Fruit fly (Drosophila melanogaster): ENCODE results near the gene CG9915.
A peak's percentile ranks its signal among the peaks of the same experiment; 100 is the strongest.

Gene CG9915

DNA sequence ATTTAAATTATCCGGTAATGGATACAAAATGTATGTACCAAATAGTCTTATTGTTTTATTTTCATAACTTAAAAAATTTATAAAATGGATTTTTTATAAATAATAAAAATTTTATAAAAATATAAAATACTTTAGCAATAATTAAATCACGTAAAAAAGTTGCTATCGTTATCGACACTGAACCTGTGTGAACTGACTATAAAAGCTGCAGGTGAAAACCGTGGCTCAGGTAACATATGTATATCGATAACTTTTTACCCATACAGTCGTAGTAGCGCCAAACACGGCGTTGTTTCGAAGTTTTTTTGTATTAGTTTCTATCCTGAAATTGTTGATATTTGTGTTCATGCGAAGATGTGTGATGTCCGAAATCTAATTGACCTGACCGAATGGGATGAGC, 9.3 kb downstream of the CG9915 start, which contains the start of gene CG3679:
Gene CG3679, plus strand, starts transcription at position 235 of the 400 bp plus-strand sequence.
- TF ChIP-seq CG11398 (GFP tag; optimal IDR thresholded peaks at IDR 0.05) (no peak), dm (GFP tag; optimal IDR thresholded peaks at IDR 0.05) (no peak), CG33557 (GFP tag; optimal IDR thresholded peaks at IDR 0.05) (no peak), CG7928 (GFP tag; optimal IDR thresholded peaks at IDR 0.05) (no peak), Fer3 (tag; optimal IDR thresholded peaks at IDR 0.05) (no peak), tna (GFP tag; IDR thresholded peaks at IDR 0.05; ENCODE audit: partially characterized antibody) (peak; percentile 61), Nf-YB (GFP tag; optimal IDR thresholded peaks at IDR 0.05) (no peak), CG11695 (GFP tag; IDR thresholded peaks at IDR 0.05) (no peak), yki (optimal IDR thresholded peaks at IDR 0.05) (no peak), CG8290 (GFP tag; optimal IDR thresholded peaks at IDR 0.05) (no peak), CG8290 (tag; optimal IDR thresholded peaks at IDR 0.05) (no peak), tll (GFP tag; optimal IDR thresholded peaks at IDR 0.05) (no peak), CG6791 (GFP tag; IDR thresholded peaks at IDR 0.05; ENCODE audit: partially characterized antibody) (peak; percentile 82), CG7839 (tag; optimal IDR thresholded peaks at IDR 0.05) (no peak), unc-4 (GFP tag; IDR thresholded peaks at IDR 0.05; ENCODE audit: partially characterized antibody) (peak; percentile 62; the same call in 1 of the 2 replicates), CG14710 (tag; optimal IDR thresholded peaks at IDR 0.05) (peak; percentile 35), bigmax (GFP tag; optimal IDR thresholded peaks at IDR 0.05) (no peak), CG9932 (GFP tag; IDR thresholded peaks at IDR 0.05) (no peak), cad (GFP tag; optimal IDR thresholded peaks at IDR 0.05) (no peak), ewg (GFP tag; optimal IDR thresholded peaks at IDR 0.05) (no peak), CG16813 (GFP tag; IDR thresholded peaks at IDR 0.05; ENCODE audit: partially characterized antibody) (peak; percentile 66), Dref (GFP tag; IDR thresholded peaks at IDR 0.05) (peak; percentile 84), grn (GFP tag; optimal IDR thresholded peaks at IDR 0.05) (no peak), CG3163 (GFP tag; optimal IDR thresholded peaks at IDR 0.05) (no peak), gce (GFP tag; IDR thresholded peaks at IDR 0.05) (no peak), Atf6 (GFP tag; IDR thresholded peaks at IDR 0.05) (no peak), Sox102F (GFP tag; optimal IDR thresholded peaks at IDR 0.05) (no peak), CG2129 (GFP tag; IDR thresholded peaks at IDR 0.05; ENCODE audit: partially characterized antibody) (no peak), Asciz (GFP tag; optimal IDR thresholded peaks at IDR 0.05) (no peak), mirr (GFP tag; optimal IDR thresholded peaks at IDR 0.05) (no peak), Ets97D (GFP tag; optimal IDR thresholded peaks at IDR 0.05) (no peak), ems (GFP tag; optimal IDR thresholded peaks at IDR 0.05) (no peak), Ets65A (GFP tag) (no peak), Sry-δ (GFP tag; optimal IDR thresholded peaks at IDR 0.05) (peak; percentile 25), Jarid2 (GFP tag; optimal IDR thresholded peaks at IDR 0.05) (no peak), HmgD (GFP tag; optimal IDR thresholded peaks at IDR 0.05) (no peak), lov (optimal IDR thresholded peaks at IDR 0.05) (no peak), lov (GFP tag; IDR thresholded peaks at IDR 0.05) (no peak), ap (GFP tag; IDR thresholded peaks at IDR 0.05) (no peak), mld (GFP tag; IDR thresholded peaks at IDR 0.05; ENCODE audit: partially characterized antibody) (peak; percentile 65; the same call in 1 of the 3 replicates), hbn (GFP tag; IDR thresholded peaks at IDR 0.05; ENCODE audit: partially characterized antibody) (peak; percentile 58; the same call in 1 of the 2 replicates), CG11093 (GFP tag; IDR thresholded peaks at IDR 0.05) (no peak), Dll (GFP tag; IDR thresholded peaks at IDR 0.05; ENCODE audit: partially characterized antibody) (peak; percentile 68), gcm (GFP tag; optimal IDR thresholded peaks at IDR 0.05) (no peak), corto (GFP tag; optimal IDR thresholded peaks at IDR 0.05) (no peak), Mes4 (GFP tag; optimal IDR thresholded peaks at IDR 0.05) (no peak), CG7987 (GFP tag; optimal IDR thresholded peaks at IDR 0.05) (no peak), toy (GFP tag; IDR thresholded peaks at IDR 0.05) (no peak), pfk (GFP tag; optimal IDR thresholded peaks at IDR 0.05) (peak; percentile 21), CG12744 (GFP tag; optimal IDR thresholded peaks at IDR 0.05) (no peak), sens-2 (GFP tag; IDR thresholded peaks at IDR 0.05) (no peak), cg (GFP tag; optimal IDR thresholded peaks at IDR 0.05) (peak; percentile 25)

All from whole organism, embryonic.